Worm (Caenorhabditis elegans) whole organism, late embryonic: ENCODE results near the gene srj-33.

Source experiments
- C38D4.7 ChIP-seq: fragments of 200-800 bp; sonication (Bioruptor generic); optimal IDR thresholded peaks from 2 replicates; lab custom pipeline; 2018; ENCODE audit warnings: mild to moderate bottlenecking, missing genetic modification characterization, moderate library complexity, missing compliant biosample characterization
- F13H6.1 ChIP-seq: sonication (generic microtip); optimal IDR thresholded peaks from 2 replicates; lab custom pipeline; 2016; ENCODE audit warnings: missing genetic modification characterization, missing compliant biosample characterization
- K02D7.2 ChIP-seq: sonication (generic microtip); optimal IDR thresholded peaks from 2 replicates; lab custom pipeline; 2017; ENCODE audit warnings: mild to moderate bottlenecking, missing genetic modification characterization, missing compliant biosample characterization
- T23F11.4 ChIP-seq: fragments of 200-800 bp; sonication (Bioruptor generic); optimal IDR thresholded peaks from 2 replicates; lab custom pipeline; 2018; ENCODE audit warnings: mild to moderate bottlenecking, missing genetic modification characterization, missing compliant biosample characterization
- Y22D7AL.16 ChIP-seq: sonication (generic microtip); optimal IDR thresholded peaks from 2 replicates; lab custom pipeline; 2016; ENCODE audit warnings: missing genetic modification characterization, missing compliant biosample characterization
- ahr-1 ChIP-seq: sonication (generic microtip); optimal IDR thresholded peaks from 2 replicates; lab custom pipeline; 2016; ENCODE audit warnings: missing genetic modification characterization, missing compliant biosample characterization
- ceh-14 ChIP-seq: sonication (generic microtip); optimal IDR thresholded peaks from 2 replicates; lab custom pipeline; 2016; ENCODE audit warnings: missing genotype, missing genetic modification characterization, missing compliant biosample characterization
- ceh-18 ChIP-seq: sonication (generic microtip); optimal IDR thresholded peaks from 2 replicates; lab custom pipeline; 2016; ENCODE audit warnings: missing genetic modification characterization, missing compliant biosample characterization
- ceh-2 ChIP-seq: sonication (generic microtip); optimal IDR thresholded peaks from 2 replicates; lab custom pipeline; 2016; ENCODE audit warnings: missing genotype, missing genetic modification characterization, missing compliant biosample characterization
- ceh-22 ChIP-seq: sonication (generic microtip); optimal IDR thresholded peaks from 2 replicates; lab custom pipeline; 2017; ENCODE audit warnings: missing biosample characterization, missing genetic modification characterization
- ceh-30 ChIP-seq: fragments of 150-350 bp; optimal IDR thresholded peaks from 2 replicates; lab custom pipeline; 2014; ENCODE audit warnings: missing biosample characterization, missing genetic modification characterization
- ceh-34 ChIP-seq: sonication (generic microtip); optimal IDR thresholded peaks from 2 replicates; lab custom pipeline; 2016; ENCODE audit warnings: mild to moderate bottlenecking, missing genetic modification characterization, missing compliant biosample characterization
- ceh-45 ChIP-seq: fragments of 200-800 bp; sonication (Bioruptor generic); IDR thresholded peaks from 2 replicates; pipeline ENCODE4 v1.3.6; 2022; ENCODE audit warnings: missing genetic modification reagents, missing genetic modification characterization, missing compliant biosample characterization
- dmd-4 ChIP-seq: sonication (generic microtip); optimal IDR thresholded peaks from 2 replicates; lab custom pipeline; 2016; ENCODE audit warnings: borderline replicate concordance, missing genetic modification characterization, missing compliant biosample characterization
- elt-2 ChIP-seq: sonication (generic microtip); optimal IDR thresholded peaks from 2 replicates; lab custom pipeline; 2016; ENCODE audit warnings: missing genetic modification reagents, missing genetic modification characterization, missing compliant biosample characterization
- ets-4 ChIP-seq: sonication (generic microtip); optimal IDR thresholded peaks from 2 replicates; lab custom pipeline; 2016; ENCODE audit warnings: missing genetic modification characterization, missing compliant biosample characterization
- fax-1 ChIP-seq: sonication (generic microtip); optimal IDR thresholded peaks from 2 replicates; lab custom pipeline; 2016; ENCODE audit warnings: missing genotype, missing genetic modification characterization, missing compliant biosample characterization
- gmeb-2 ChIP-seq: sonication (generic microtip); optimal IDR thresholded peaks from 2 replicates; lab custom pipeline; 2016; ENCODE audit warnings: missing genetic modification characterization, inconsistent platforms, missing compliant biosample characterization
- hlh-13 ChIP-seq: fragments of 200-800 bp; sonication (Bioruptor generic); optimal IDR thresholded peaks from 2 replicates; lab custom pipeline; 2018; ENCODE audit warnings: mild to moderate bottlenecking, missing genetic modification characterization, missing compliant biosample characterization
- nhr-11 ChIP-seq: fragments of 150-350 bp; optimal IDR thresholded peaks from 2 replicates; lab custom pipeline; 2014; ENCODE audit warnings: missing biosample characterization, missing genetic modification characterization
- pag-3 ChIP-seq: sonication (generic microtip); optimal IDR thresholded peaks from 2 replicates; lab custom pipeline; 2016; ENCODE audit warnings: missing compliant biosample characterization, missing genetic modification characterization, borderline replicate concordance
- pha-2 ChIP-seq: sonication (generic microtip); optimal IDR thresholded peaks from 2 replicates; lab custom pipeline; 2017; ENCODE audit warnings: mild to moderate bottlenecking, missing genetic modification characterization, missing compliant biosample characterization
- ref-2 ChIP-seq: sonication (generic microtip); optimal IDR thresholded peaks from 2 replicates; lab custom pipeline; 2016; ENCODE audit warnings: missing genetic modification characterization, missing compliant biosample characterization
- rnt-1 ChIP-seq: sonication (generic microtip); optimal IDR thresholded peaks from 2 replicates; lab custom pipeline; 2016; ENCODE audit warnings: missing genetic modification characterization, missing compliant biosample characterization
- sox-2 ChIP-seq: fragments of 200-800 bp; sonication (Bioruptor generic); IDR thresholded peaks from 2 replicates; pipeline ENCODE4 v1.3.6; 2022; ENCODE audit warnings: missing genetic modification reagents, missing genetic modification characterization, missing compliant biosample characterization
- tbx-2 ChIP-seq: sonication (generic microtip); optimal IDR thresholded peaks from 2 replicates; lab custom pipeline; 2016; ENCODE audit warnings: missing genetic modification characterization, missing compliant biosample characterization
- tbx-7 ChIP-seq: sonication (generic microtip); optimal IDR thresholded peaks from 2 replicates; lab custom pipeline; 2016; ENCODE audit warnings: missing genotype, missing genetic modification characterization, missing compliant biosample characterization
- ttx-3 ChIP-seq: sonication (generic microtip); optimal IDR thresholded peaks from 2 replicates; lab custom pipeline; 2016; ENCODE audit warnings: missing genetic modification reagents, missing genetic modification characterization, missing compliant biosample characterization
- unc-42 ChIP-seq: sonication (generic microtip); optimal IDR thresholded peaks from 2 replicates; lab custom pipeline; 2016; ENCODE audit warnings: missing genotype, missing genetic modification characterization, missing compliant biosample characterization
- unc-55 ChIP-seq: sonication (generic microtip); optimal IDR thresholded peaks from 2 replicates; lab custom pipeline; 2017; ENCODE audit warnings: missing biosample characterization, missing genetic modification reagents, missing genetic modification characterization
- zip-5 ChIP-seq: sonication (generic microtip); optimal IDR thresholded peaks from 2 replicates; lab custom pipeline; 2016; ENCODE audit warnings: missing genetic modification characterization, missing compliant biosample characterization

Gene srj-33

ce11 chrV:9901119-9901518, 36.2 kb downstream of the srj-33 start:
- no peak for TF ChIP-seq tbx-2 (tag; lab: Kevin White, UChicago)
- TF ChIP-seq ceh-18 = no peak
- no peak for TF ChIP-seq T23F11.4 (GFP tag; lab: Kevin White, UChicago)
- TF ChIP-seq ceh-22 = no peak
- TF ChIP-seq dmd-4 (tag; lab: Kevin White, UChicago) = no peak
- no peak for TF ChIP-seq F13H6.1 (tag; lab: Kevin White, UChicago)
- no peak for TF ChIP-seq ref-2 (tag; lab: Kevin White, UChicago)
- no peak for TF ChIP-seq Y22D7AL.16

DNA sequence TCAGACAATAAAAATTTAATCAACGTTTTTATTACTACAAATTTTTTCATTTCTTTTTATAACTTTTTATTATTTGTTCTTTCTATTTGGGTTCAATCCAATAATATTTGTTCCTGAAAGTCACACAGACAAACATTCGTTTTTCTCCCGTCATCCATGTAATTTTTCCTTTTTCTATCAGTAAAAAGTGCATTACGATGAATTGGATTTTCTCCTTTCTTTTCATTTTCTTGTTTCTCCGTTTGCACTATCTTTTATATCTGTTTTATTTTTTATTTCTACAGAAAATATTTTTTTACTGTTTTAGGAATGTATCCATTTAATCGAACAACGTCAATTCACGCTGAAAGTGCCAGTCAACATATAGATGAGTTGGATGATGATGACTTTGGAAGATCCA, 38.1 kb downstream of the srj-33 start, which contains the start of gene egl-47:
Gene egl-47, plus strand, starts transcription at position 301 of the 400 bp plus-strand sequence.
- TF ChIP-seq unc-42 (tag; lab: Kevin White, UChicago) (no peak), hlh-13 (GFP tag; lab: Kevin White, UChicago) (no peak), pha-2 (tag; lab: Kevin White, UChicago) (no peak), ahr-1 (tag; lab: Kevin White, UChicago) (no peak), unc-55 (no peak), elt-2 (tag; lab: Kevin White, UChicago) (no peak), Y22D7AL.16 (no peak), pag-3 (no peak), fax-1 (tag; lab: Kevin White, UChicago) (no peak), ceh-30 (no peak), ets-4 (tag; lab: Kevin White, UChicago) (no peak), T23F11.4 (GFP tag; lab: Kevin White, UChicago) (no peak)
- TF ChIP-seq, all 69 proteins: peak for 0

- TF ChIP-seq nhr-11 (no peak), sox-2 (GFP tag; lab: Robert Waterston, UW) (no peak), tbx-7 (tag; lab: Kevin White, UChicago) (no peak), tbx-2 (tag; lab: Kevin White, UChicago) (no peak), C38D4.7 (no peak), elt-2 (tag; lab: Kevin White, UChicago) (peak; percentile 9), ceh-34 (no peak)
Measured at ce11 chrV:9889629-9890028, 47.7 kb downstream of the srj-33 start, which contains the start of gene fshr-1. Gene fshr-1 (plus strand): TSS chrV:9889837.

DNA sequence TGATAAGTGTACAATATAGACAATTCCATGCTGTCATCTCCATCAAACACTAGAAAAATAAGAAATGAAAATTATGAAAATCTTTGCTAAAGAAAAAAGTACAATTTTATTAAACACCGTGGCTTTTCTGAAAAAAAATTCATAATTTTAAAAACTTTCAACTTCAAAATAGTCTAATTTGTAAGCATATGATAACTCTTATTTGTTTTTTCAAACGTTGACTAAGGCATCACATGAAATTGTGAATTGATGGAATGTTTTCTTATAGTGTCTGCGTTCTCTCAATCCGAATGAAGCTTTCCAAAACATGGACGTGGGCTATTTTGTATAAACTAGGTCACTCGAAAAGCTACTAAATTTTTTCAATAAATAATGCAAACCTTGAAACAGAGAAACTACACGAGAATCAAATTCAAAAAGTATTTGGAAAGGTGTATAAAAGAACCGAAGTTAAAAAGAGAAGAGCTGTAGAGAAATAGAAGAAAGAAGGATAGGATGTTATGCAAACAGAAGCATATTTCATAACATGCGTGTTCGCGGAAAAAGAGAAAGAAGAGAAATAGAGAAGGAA, 51.3 kb downstream of the srj-33 start, which contains the start of gene clp-9:
Gene clp-9, minus strand, starts transcription at position 51 of the 571 bp plus-strand sequence.
- TF ChIP-seq nhr-11 = no peak
- TF ChIP-seq ceh-45 (GFP tag; lab: Robert Waterston, UW) = no peak
- no peak for TF ChIP-seq K02D7.2 (tag; lab: Kevin White, UChicago)
- no peak for TF ChIP-seq gmeb-2 (tag; lab: Kevin White, UChicago)
- no peak for TF ChIP-seq rnt-1 (tag; lab: Kevin White, UChicago)
- no peak for TF ChIP-seq tbx-7 (tag; lab: Kevin White, UChicago)
- TF ChIP-seq ceh-14 (tag; lab: Kevin White, UChicago) = no peak
- no peak for TF ChIP-seq F13H6.1 (tag; lab: Kevin White, UChicago)
- no peak for TF ChIP-seq ceh-2 (tag; lab: Kevin White, UChicago)
- no peak for TF ChIP-seq ttx-3 (tag; lab: Kevin White, UChicago)
- no peak for TF ChIP-seq fax-1 (tag; lab: Kevin White, UChicago)
- no peak for TF ChIP-seq zip-5
